Fruit fly (Drosophila melanogaster): ENCODE measurements around the gene CG31642.

Gene CG31642

DNA sequence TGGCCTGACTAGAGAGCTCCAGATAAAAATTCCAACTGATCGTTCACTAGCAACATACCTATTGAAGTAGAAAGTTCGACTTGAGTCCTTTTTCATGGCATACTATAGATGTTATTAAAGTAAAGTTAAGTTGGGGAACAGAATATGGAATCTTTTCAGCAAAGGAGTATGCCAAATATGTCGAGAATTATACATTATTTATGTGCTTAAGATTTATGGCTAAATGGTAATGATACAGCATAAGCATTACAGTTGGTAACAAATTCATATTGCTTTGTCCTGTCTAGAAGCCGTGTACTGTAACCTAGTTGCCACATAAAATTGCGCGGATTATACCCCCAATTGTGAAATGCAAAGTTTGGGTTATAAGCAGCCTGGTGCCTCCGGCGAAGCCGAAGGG, 36.7 kb downstream of the CG31642 start, which contains the start of gene CG31639:
Gene CG31639 (minus strand): TSS at position 101 of the 400 bp plus-strand sequence.
- TF ChIP-seq Clk (GFP tag; optimal IDR thresholded peaks at IDR 0.05) = no peak
- no peak for TF ChIP-seq toe (GFP tag; optimal IDR thresholded peaks at IDR 0.05)
- TF ChIP-seq CG14711 (tag; optimal IDR thresholded peaks at IDR 0.05) = no peak
- TF ChIP-seq pad (GFP tag; optimal IDR thresholded peaks at IDR 0.05) = no peak

dm6 chr2L:6160100-6160499, 41.8 kb downstream of the CG31642 start, which contains the start of gene CG13989:
TSS of gene CG13989 (plus strand) at chr2L:6160400.
- TF ChIP-seq pad (GFP tag; optimal IDR thresholded peaks at IDR 0.05) (no peak), kay (GFP tag; ENCODE audit: borderline replicate concordance) (no peak), CG1620 (GFP tag; optimal IDR thresholded peaks at IDR 0.05) (no peak), CG5204 (GFP tag; optimal IDR thresholded peaks at IDR 0.05) (no peak), Clk (GFP tag; optimal IDR thresholded peaks at IDR 0.05) (no peak), CG33017 (tag; optimal IDR thresholded peaks at IDR 0.05) (no peak), tj (GFP tag; optimal IDR thresholded peaks at IDR 0.05) (no peak), toe (GFP tag; optimal IDR thresholded peaks at IDR 0.05) (no peak), CG14711 (tag; optimal IDR thresholded peaks at IDR 0.05) (no peak), CG11617 (GFP tag; optimal IDR thresholded peaks at IDR 0.05) (no peak), bab1 (GFP tag; optimal IDR thresholded peaks at IDR 0.05) (no peak)

- no peak for TF ChIP-seq CG11617 (GFP tag; optimal IDR thresholded peaks at IDR 0.05)
These were observed 47.4 kb downstream of the CG31642 start for dm6 chr2L:6165686-6166085.

dm6 chr2L:6169119-6169518, 50.8 kb downstream of the CG31642 start:
- TF ChIP-seq CG14711 (tag; optimal IDR thresholded peaks at IDR 0.05) (no peak), bab1 (GFP tag; optimal IDR thresholded peaks at IDR 0.05) (no peak), Clk (GFP tag; optimal IDR thresholded peaks at IDR 0.05) (no peak), cnc (optimal IDR thresholded peaks at IDR 0.05) (no peak), CG11617 (GFP tag; optimal IDR thresholded peaks at IDR 0.05) (no peak), CG7101 (tag; optimal IDR thresholded peaks at IDR 0.05) (no peak), CG5204 (GFP tag; optimal IDR thresholded peaks at IDR 0.05) (no peak), cic (GFP tag; optimal IDR thresholded peaks at IDR 0.05) (no peak)
